Fruit fly (Drosophila melanogaster): Measurements from ENCODE around the gene CG10237.

CG10237 gene

dm6 chr2L:19444734-19445140, 2.2 kb upstream of the CG10237 start, which contains the start of gene Hs2st (continued):
- TF ChIP-seq caup (GFP tag; optimal IDR thresholded peaks at IDR 0.05; ENCODE audit: severe bottlenecking) (peak; percentile 92), her (GFP tag; optimal IDR thresholded peaks at IDR 0.05) (peak; percentile 86), insv (GFP tag; optimal IDR thresholded peaks at IDR 0.05) (peak in 1 of 2 experiments; percentile 75), NC2α (GFP tag; optimal IDR thresholded peaks at IDR 0.05) (peak; percentile 58), CG11093 (GFP tag; IDR thresholded peaks at IDR 0.05) (peak; percentile 92), Blimp-1 (GFP tag; optimal IDR thresholded peaks at IDR 0.05) (peak; percentile 83), nau (GFP tag; optimal IDR thresholded peaks at IDR 0.05) (no peak), en (GFP tag; optimal IDR thresholded peaks at IDR 0.05) (peak; percentile 64), bab2 (GFP tag; optimal IDR thresholded peaks at IDR 0.05) (peak; percentile 96), MBD-R2 (GFP tag; IDR thresholded peaks at IDR 0.05) (peak; percentile 98), CG33213 (GFP tag; optimal IDR thresholded peaks at IDR 0.05) (peak; percentile 93), HLH3B (GFP tag; IDR thresholded peaks at IDR 0.05) (peak; percentile 86), eve (GFP tag; optimal IDR thresholded peaks at IDR 0.05) (peak in 1 of 2 experiments; percentile 81), CG3407 (GFP tag; optimal IDR thresholded peaks at IDR 0.05) (peak; percentile 74), dan (GFP tag; IDR thresholded peaks at IDR 0.05) (peak; percentile 85), pb (GFP tag; optimal IDR thresholded peaks at IDR 0.05) (peak; percentile 83), Sry-δ (GFP tag; optimal IDR thresholded peaks at IDR 0.05) (peak; percentile 82), CG10462 (GFP tag; optimal IDR thresholded peaks at IDR 0.05) (peak; percentile 89), D19B (GFP tag; optimal IDR thresholded peaks at IDR 0.05) (peak; percentile 80), sr (GFP tag; IDR thresholded peaks at IDR 0.05) (peak; percentile 46; the same call in 1 of the 3 replicates), CG6765 (GFP tag; optimal IDR thresholded peaks at IDR 0.05) (peak; percentile 71), Nf-YC (tag; optimal IDR thresholded peaks at IDR 0.05) (peak; percentile 83), H15 (GFP tag; IDR thresholded peaks at IDR 0.05) (peak; percentile 92), tap (tag; optimal IDR thresholded peaks at IDR 0.05) (peak; percentile 72), CG10321 (GFP tag; IDR thresholded peaks at IDR 0.05) (peak; percentile 57; the same call in 1 of the 2 replicates), Bgb (GFP tag; IDR thresholded peaks at IDR 0.05; ENCODE audit: partially characterized antibody) (0 out of 2 replicates have a peak, but pooled peaks have one; percentile 17), CG13296 (GFP tag; optimal IDR thresholded peaks at IDR 0.05) (peak; percentile 84), CG17802 (tag; optimal IDR thresholded peaks at IDR 0.05) (peak; percentile 72), slp2 (GFP tag; optimal IDR thresholded peaks at IDR 0.05) (peak; percentile 91), gsb (GFP tag; IDR thresholded peaks at IDR 0.05) (peak; percentile 68), onecut (GFP tag; IDR thresholded peaks at IDR 0.05) (peak; percentile 64; the same call in 1 of the 2 replicates), psq (GFP tag; optimal IDR thresholded peaks at IDR 0.05) (peak; percentile 83), ssp (GFP tag; IDR thresholded peaks at IDR 0.05) (peak; percentile 90), ftz-f1 (GFP tag; optimal IDR thresholded peaks at IDR 0.05) (peak; percentile 88), CG2116 (GFP tag; optimal IDR thresholded peaks at IDR 0.05) (peak; percentile 89), CG1529 (GFP tag; optimal IDR thresholded peaks at IDR 0.05) (peak; percentile 82), CG14965 (GFP tag; optimal IDR thresholded peaks at IDR 0.05; ENCODE audit: borderline replicate concordance) (peak; percentile 15), tin (GFP tag; optimal IDR thresholded peaks at IDR 0.05) (peak; percentile 95)

- TF ChIP-seq gsb (GFP tag; IDR thresholded peaks at IDR 0.05): no peak
- no peak for TF ChIP-seq cato (GFP tag; optimal IDR thresholded peaks at IDR 0.05; ENCODE audit: borderline replicate concordance)
- TF ChIP-seq CG31388 (GFP tag; optimal IDR thresholded peaks at IDR 0.05): no peak
- peak; percentile 44; the same call in 1 of the 2 replicates for TF ChIP-seq Drgx (GFP tag; IDR thresholded peaks at IDR 0.05)
These were observed 736 bp downstream of the CG10237 start, which contains the start of gene RanGAP for dm6 chr2L:19441791-19442190. RanGAP (plus strand) TSS chr2L:19441959.
